Worm (Caenorhabditis elegans): Measurements from ENCODE around the gene lin-3.

- no peak for TF ChIP-seq tra-4 (tag; optimal IDR thresholded peaks at IDR 0.05)
- no peak for TF ChIP-seq ama-1 (optimal IDR thresholded peaks at IDR 0.05)
- TF ChIP-seq pes-1 (GFP tag; IDR thresholded peaks at IDR 0.05): no peak
- TF ChIP-seq flt-1 (GFP tag; IDR thresholded peaks at IDR 0.05): no peak
- TF ChIP-seq ets-7 (tag; optimal IDR thresholded peaks at IDR 0.05): no peak
- TF ChIP-seq hnd-1 (tag; optimal IDR thresholded peaks at IDR 0.05): no peak
- no peak for TF ChIP-seq hmbx-1 (tag; optimal IDR thresholded peaks at IDR 0.05)
- no peak for TF ChIP-seq B0310.2 (tag; optimal IDR thresholded peaks at IDR 0.05)
Observed at ce11 chrIV:11030117-11030516, 24.0 kb upstream of the lin-3 start.

All from whole organism, early embryonic.